Worm (Caenorhabditis elegans): ENCODE results near the gene srj-23.

DNA sequence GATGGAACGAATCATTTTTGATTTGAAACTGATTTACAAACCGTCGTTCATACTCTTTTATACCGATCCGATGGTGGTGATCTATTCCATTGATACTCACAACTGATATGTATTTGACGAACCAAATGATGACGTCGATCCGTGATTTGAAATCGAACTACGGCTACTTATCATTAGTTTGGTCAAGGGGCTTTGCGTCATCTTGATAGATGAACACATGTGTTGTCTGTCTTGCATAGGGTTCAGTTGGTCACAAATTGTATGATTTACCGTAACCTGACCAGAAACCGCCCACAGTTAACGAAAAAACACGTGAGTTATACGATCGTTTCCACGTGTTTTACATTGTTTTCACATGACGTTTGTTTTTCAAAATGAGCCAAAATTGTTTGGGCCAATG, 1.3 kb upstream of the srj-23 start, which contains the start of gene cnc-2:
- TF ChIP-seq lin-35 (GFP tag; optimal IDR thresholded peaks at IDR 0.05) = no peak
- no peak for TF ChIP-seq die-1 (tag; optimal IDR thresholded peaks at IDR 0.05)
